Worm (Caenorhabditis elegans) whole organism, young adult: ENCODE data around the gene srsx-37.

ENCODE experiments used
- C17E4.6 ChIP-seq: fragments of 200-800 bp; sonication (Bioruptor generic); IDR thresholded peaks from 2 replicates; pipeline ENCODE4 v1.3.6; 2022; ENCODE audit warnings: missing genetic modification reagents, missing genetic modification characterization, missing compliant biosample characterization
- D2030.7 ChIP-seq: fragments of 200-800 bp; sonication (Bioruptor generic); IDR thresholded peaks from 2 replicates; pipeline ENCODE4 v1.3.6; 2022; ENCODE audit warnings: missing genetic modification reagents, missing genetic modification characterization, missing compliant biosample characterization
- F52B5.7 ChIP-seq: sonication (generic microtip); optimal IDR thresholded peaks from 2 replicates; lab custom pipeline; 2016; ENCODE audit warnings: mild to moderate bottlenecking, missing genetic modification characterization, missing compliant biosample characterization
- F55B11.4 ChIP-seq: sonication (generic microtip); optimal IDR thresholded peaks from 2 replicates; lab custom pipeline; 2016; ENCODE audit warnings: missing compliant biosample characterization, missing genetic modification characterization, borderline replicate concordance; ENCODE audit not compliant: insufficient read depth
- F57C9.4 ChIP-seq: sonication (generic microtip); optimal IDR thresholded peaks from 2 replicates; lab custom pipeline; 2017; ENCODE audit warnings: mild to moderate bottlenecking, missing genetic modification characterization, missing compliant biosample characterization
- K11D2.4 ChIP-seq: fragments of 200-800 bp; sonication (Bioruptor generic); IDR thresholded peaks from 2 replicates; pipeline ENCODE4 v1.3.6; 2022; ENCODE audit warnings: missing genetic modification reagents, missing genetic modification characterization, missing compliant biosample characterization
- Y95B8A.8 ChIP-seq: fragments of 200-800 bp; sonication (Bioruptor generic); IDR thresholded peaks from 2 replicates; pipeline ENCODE4 v1.3.6; 2022; ENCODE audit warnings: missing genetic modification reagents, missing genetic modification characterization, missing compliant biosample characterization
- attf-5 ChIP-seq: fragments of 200-800 bp; sonication (Bioruptor generic); optimal IDR thresholded peaks from 2 replicates; lab custom pipeline; 2018; ENCODE audit warnings: mild to moderate bottlenecking, missing genetic modification characterization, missing compliant biosample characterization
- ccch-3 ChIP-seq: fragments of 200-800 bp; sonication (Bioruptor generic); optimal IDR thresholded peaks from 2 replicates; lab custom pipeline; 2018; ENCODE audit warnings: mild to moderate bottlenecking, missing genetic modification characterization, missing compliant biosample characterization
- cebp-2 ChIP-seq: fragments of 200-800 bp; sonication (Bioruptor generic); IDR thresholded peaks from 2 replicates; pipeline ENCODE4 v1.3.6; 2022; ENCODE audit warnings: missing genetic modification characterization, missing compliant biosample characterization
- ceh-100 ChIP-seq: fragments of 200-800 bp; sonication (Bioruptor generic); IDR thresholded peaks from 2 replicates; pipeline ENCODE4 v1.3.6; 2022; ENCODE audit warnings: missing genetic modification reagents, missing genetic modification characterization, missing compliant biosample characterization
- ceh-40 ChIP-seq: fragments of 200-800 bp; sonication (Bioruptor generic); IDR thresholded peaks from 2 replicates; pipeline ENCODE4 v1.3.6; 2022; ENCODE audit warnings: missing genetic modification characterization, missing compliant biosample characterization
- ceh-58 ChIP-seq: fragments of 200-800 bp; sonication (Bioruptor generic); IDR thresholded peaks from 2 replicates; pipeline ENCODE4 v1.3.6; 2022; ENCODE audit warnings: missing genetic modification characterization, missing compliant biosample characterization
- efl-1 ChIP-seq: fragments of 150-350 bp; optimal IDR thresholded peaks from 2 replicates; lab custom pipeline; 2014; ENCODE audit warnings: missing biosample characterization, missing genetic modification reagents, missing genetic modification characterization
- egl-44 ChIP-seq: fragments of 200-800 bp; sonication (Bioruptor generic); IDR thresholded peaks from 2 replicates; pipeline ENCODE4 v1.3.6; 2022; ENCODE audit warnings: missing genetic modification reagents, missing genetic modification characterization, missing compliant biosample characterization
- ets-4 ChIP-seq: fragments of 200-800 bp; sonication (Bioruptor generic); optimal IDR thresholded peaks from 2 replicates; lab custom pipeline; 2018; ENCODE audit warnings: mild to moderate bottlenecking, missing genetic modification characterization, missing compliant biosample characterization
- gei-17 ChIP-seq: fragments of 200-800 bp; sonication (Bioruptor generic); optimal IDR thresholded peaks from 2 replicates; lab custom pipeline; 2018; ENCODE audit warnings: mild to moderate bottlenecking, missing genetic modification characterization, missing compliant biosample characterization
- hlh-26 ChIP-seq: fragments of 200-800 bp; sonication (Bioruptor generic); conservative IDR thresholded peaks from 2 replicates; pipeline ENCODE4 v1.3.6; 2022; ENCODE audit warnings: missing genetic modification reagents, missing genetic modification characterization, missing compliant biosample characterization
- hmg-1.2 ChIP-seq: fragments of 200-800 bp; sonication (Bioruptor generic); IDR thresholded peaks from 2 replicates; pipeline ENCODE4 v1.3.6; 2022; ENCODE audit warnings: missing genetic modification reagents, missing genetic modification characterization, missing compliant biosample characterization
- hmg-20 ChIP-seq: fragments of 200-800 bp; sonication (Bioruptor generic); IDR thresholded peaks from 2 replicates; pipeline ENCODE4 v1.3.6; 2022; ENCODE audit warnings: missing genetic modification reagents, missing genetic modification characterization, missing compliant biosample characterization
- hsf-1 ChIP-seq: fragments of 200-800 bp; sonication (Bioruptor generic); IDR thresholded peaks from 2 replicates; pipeline ENCODE4 v1.3.6; 2022; ENCODE audit warnings: missing genetic modification reagents, missing genetic modification characterization, missing compliant biosample characterization
- lag-1 ChIP-seq: fragments of 200-800 bp; sonication (Bioruptor generic); IDR thresholded peaks from 2 replicates; pipeline ENCODE4 v1.3.6; 2022; ENCODE audit warnings: missing genetic modification reagents, missing genetic modification characterization, missing compliant biosample characterization
- let-526 ChIP-seq: fragments of 200-800 bp; sonication (Bioruptor generic); IDR thresholded peaks from 2 replicates; pipeline ENCODE4 v1.3.6; 2022; ENCODE audit warnings: missing genetic modification reagents, missing genetic modification characterization, missing compliant biosample characterization
- lin-35 ChIP-seq, 3 experiments: fragments of 150-350 bp in 2 of 3; sonication (generic microtip) in 1 of 3; optimal IDR thresholded peaks; 2 replicates each; lab custom pipeline; 2014 to 2018; ENCODE audit warnings: missing biosample characterization in 3 of 3, missing genetic modification characterization in 3 of 3, missing genetic modification reagents in 3 of 3
- madf-10 ChIP-seq: sonication (generic microtip); optimal IDR thresholded peaks from 2 replicates; lab custom pipeline; 2016; ENCODE audit warnings: mild to moderate bottlenecking, missing genetic modification characterization, missing compliant biosample characterization
- mcd-1 ChIP-seq: fragments of 200-800 bp; sonication (Bioruptor generic); IDR thresholded peaks from 2 replicates; pipeline ENCODE4 v1.3.6; 2022; ENCODE audit warnings: missing genetic modification reagents, missing genetic modification characterization, missing compliant biosample characterization
- mes-4 ChIP-seq: sonication (generic microtip); optimal IDR thresholded peaks from 2 replicates; lab custom pipeline; 2016; ENCODE audit warnings: missing genotype, missing genetic modification characterization, missing compliant biosample characterization
- nfya-1 ChIP-seq: sonication (generic microtip); optimal IDR thresholded peaks from 2 replicates; lab custom pipeline; 2017; ENCODE audit warnings: antibody characterized with exemption, missing compliant biosample characterization, missing genetic modification characterization, borderline replicate concordance; ENCODE audit not compliant: insufficient read depth
- nhr-27 ChIP-seq: fragments of 200-800 bp; sonication (Bioruptor generic); optimal IDR thresholded peaks from 2 replicates; lab custom pipeline; 2018; ENCODE audit warnings: mild to moderate bottlenecking, missing genetic modification characterization, moderate library complexity, missing compliant biosample characterization
- nhr-80 ChIP-seq: sonication (generic microtip); optimal IDR thresholded peaks from 2 replicates; lab custom pipeline; 2016; ENCODE audit warnings: missing genetic modification characterization, missing compliant biosample characterization
- pha-4 ChIP-seq: fragments of 150-350 bp; sonication (generic microtip); optimal IDR thresholded peaks from 2 replicates; lab custom pipeline; 2014; ENCODE audit warnings: missing biosample characterization, missing genetic modification reagents, missing genetic modification characterization
- repo-1 ChIP-seq: sonication (generic microtip); optimal IDR thresholded peaks from 2 replicates; lab custom pipeline; 2017; ENCODE audit warnings: mild to moderate bottlenecking, missing genetic modification characterization, missing compliant biosample characterization
- rpc-1 ChIP-seq, 2 experiments: fragments of 150-350 bp in 1 of 2; sonication (generic microtip) in 1 of 2; optimal IDR thresholded peaks; 2 replicates each; lab custom pipeline; 2014 to 2018; ENCODE audit warnings: missing biosample characterization in 1 of 2, missing genetic modification characterization in 1 of 2, missing genetic modification reagents in 1 of 2, missing genotype in 1 of 2
- snpc-4 ChIP-seq, 5 experiments: fragments of 150-350 bp in 1 of 5; sonication (generic microtip) in 4 of 5; optimal IDR thresholded peaks; 2 replicates each; lab custom pipeline; 2014 to 2018; ENCODE audit warnings: missing genetic modification characterization in 5 of 5, missing biosample characterization in 3 of 5, antibody characterized with exemption in 2 of 5, mild to moderate bottlenecking in 2 of 5, missing compliant biosample characterization in 2 of 5, missing genotype in 2 of 5, moderate library complexity in 2 of 5, missing genetic modification reagents in 1 of 5
- somi-1 ChIP-seq: fragments of 200-800 bp; sonication (Bioruptor generic); optimal IDR thresholded peaks from 2 replicates; lab custom pipeline; 2018; ENCODE audit warnings: mild to moderate bottlenecking, missing genetic modification characterization, missing compliant biosample characterization
- tlf-1 ChIP-seq: fragments of 200-800 bp; sonication (Bioruptor generic); optimal IDR thresholded peaks from 2 replicates; lab custom pipeline; 2018; ENCODE audit warnings: mild to moderate bottlenecking, missing genetic modification characterization, missing compliant biosample characterization
- unc-62 ChIP-seq: fragments of 150-350 bp; optimal IDR thresholded peaks from 2 replicates; lab custom pipeline; 2014; ENCODE audit warnings: missing biosample characterization, missing genetic modification reagents, missing genetic modification characterization
- ztf-6 ChIP-seq: fragments of 200-800 bp; sonication (Bioruptor generic); IDR thresholded peaks from 2 replicates; pipeline ENCODE4 v1.3.6; 2022; ENCODE audit warnings: missing genetic modification reagents, missing genetic modification characterization, missing compliant biosample characterization

Gene srsx-37

ce11 chrV:15281279-15281949, 22.5 kb upstream of the srsx-37 start, which contains the start of the genes srw-19 and srx-51:
srw-19 (minus strand) TSS chrV:15281379.
srx-51 (plus strand) TSS chrV:15281899.
- TF ChIP-seq rpc-1 (optimal IDR thresholded peaks at IDR 0.05; lab: Kevin White, UChicago): no peak
- TF ChIP-seq rpc-1 (tag; optimal IDR thresholded peaks at IDR 0.05; lab: Kevin White, UChicago): no peak
- no peak for TF ChIP-seq F57C9.4 (tag; lab: Kevin White, UChicago)
- TF ChIP-seq egl-44: no peak
- no peak for TF ChIP-seq lin-35 (GFP tag; optimal IDR thresholded peaks at IDR 0.05; lab: Kevin White, UChicago)
- no peak for TF ChIP-seq efl-1

ce11 chrV:15276915-15277314, 18.0 kb upstream of the srsx-37 start, which contains the start of gene srw-17:
srw-17 (minus strand) TSS chrV:15277015.
- TF ChIP-seq ets-4: no peak

ce11 chrV:15274757-15275156, 15.8 kb upstream of the srsx-37 start, which contains the start of gene srw-16:
srw-16 (minus strand) TSS chrV:15274857.
- TF ChIP-seq tlf-1 (GFP tag; lab: Kevin White, UChicago): no peak
- no peak for TF ChIP-seq ccch-3 (GFP tag; lab: Kevin White, UChicago)
- no peak for TF ChIP-seq F55B11.4 (tag; lab: Kevin White, UChicago)
- no peak for TF ChIP-seq snpc-4 (GFP tag; optimal IDR thresholded peaks at IDR 0.05; lab: Kevin White, UChicago)
- TF ChIP-seq snpc-4 (tag; optimal IDR thresholded peaks at IDR 0.05; lab: Kevin White, UChicago): no peak
- no peak for TF ChIP-seq pha-4
- TF ChIP-seq C17E4.6 (GFP tag; lab: Robert Waterston, UW): no peak
- TF ChIP-seq mes-4: no peak
- TF ChIP-seq let-526: no peak
- TF ChIP-seq attf-5: no peak
- TF ChIP-seq nfya-1 (tag; lab: Kevin White, UChicago): no peak
- no peak for TF ChIP-seq unc-62 (GFP tag; lab: Kevin White, UChicago)
- no peak for TF ChIP-seq hmg-20
- TF ChIP-seq F52B5.7 (tag; lab: Kevin White, UChicago): no peak
- no peak for TF ChIP-seq repo-1 (tag; lab: Kevin White, UChicago)

ce11 chrV:15272263-15272662, 13.3 kb upstream of the srsx-37 start, which contains the start of gene T10H4.4:
T10H4.4 (minus strand) TSS chrV:15272363.
- no peak for TF ChIP-seq ceh-100 (GFP tag; lab: Robert Waterston, UW)
- TF ChIP-seq ceh-58 (GFP tag; lab: Robert Waterston, UW): no peak
- no peak for TF ChIP-seq lag-1 (GFP tag; lab: Robert Waterston, UW)
- no peak for TF ChIP-seq rpc-1 (optimal IDR thresholded peaks at IDR 0.05; lab: Kevin White, UChicago)
- TF ChIP-seq rpc-1 (tag; optimal IDR thresholded peaks at IDR 0.05; lab: Kevin White, UChicago): no peak
- no peak for TF ChIP-seq hlh-26
- no peak for TF ChIP-seq hmg-1.2 (GFP tag; lab: Robert Waterston, UW)
- no peak for TF ChIP-seq hsf-1 (GFP tag; lab: Robert Waterston, UW)
- TF ChIP-seq repo-1 (tag; lab: Kevin White, UChicago): no peak
- no peak for TF ChIP-seq ztf-6 (GFP tag; lab: Robert Waterston, UW)
- no peak for TF ChIP-seq hmg-20
- TF ChIP-seq cebp-2 (GFP tag; lab: Robert Waterston, UW): no peak
- no peak for TF ChIP-seq mcd-1 (GFP tag; lab: Robert Waterston, UW)
- no peak for TF ChIP-seq ceh-40 (GFP tag; lab: Robert Waterston, UW)

ce11 chrV:15268302-15268701, 9.4 kb upstream of the srsx-37 start, which contains the start of gene srw-22:
srw-22 (plus strand) TSS chrV:15268602.
- TF ChIP-seq lag-1 (GFP tag; lab: Robert Waterston, UW) (no peak), nhr-27 (tag; lab: Kevin White, UChicago) (no peak), repo-1 (tag; lab: Kevin White, UChicago) (no peak), K11D2.4 (no peak), D2030.7 (no peak), somi-1 (GFP tag; lab: Kevin White, UChicago) (no peak), gei-17 (GFP tag; lab: Kevin White, UChicago) (no peak), Y95B8A.8 (GFP tag; lab: Robert Waterston, UW) (no peak), nhr-80 (no peak), madf-10 (tag; lab: Kevin White, UChicago) (no peak)
- TF ChIP-seq, all 124 proteins: peak for 0
